Worm (Caenorhabditis elegans): ENCODE data around the gene sre-11.

The sre-11 gene

ce11 chrV:7649963-7650362 is 33.8 kb downstream of the sre-11 start:
- no peak for TF ChIP-seq dao-5 (tag; optimal IDR thresholded peaks at IDR 0.05)
- no peak for TF ChIP-seq him-1 (tag; optimal IDR thresholded peaks at IDR 0.05)
- TF ChIP-seq W03F9.2 (tag; optimal IDR thresholded peaks at IDR 0.05), result no peak

DNA sequence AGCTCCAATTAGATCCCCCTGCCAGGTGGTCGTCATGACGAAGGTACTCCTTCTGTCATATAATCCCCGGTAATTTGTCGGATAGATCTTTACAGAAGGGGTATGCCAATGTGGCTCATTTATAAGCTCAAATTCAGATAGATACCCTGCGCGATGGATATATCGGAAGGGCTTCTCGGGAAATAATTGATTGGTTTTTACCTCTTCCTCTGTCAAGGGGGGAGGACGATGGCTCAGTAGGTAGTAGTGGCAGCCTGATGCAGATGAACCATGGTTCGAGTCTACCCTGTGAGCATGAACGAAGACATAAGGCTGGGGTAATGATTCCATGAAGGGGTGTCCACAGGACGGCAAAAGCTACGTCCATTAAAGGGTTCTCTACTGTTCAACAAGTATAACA is 36.6 kb downstream of the sre-11 start:
- TF ChIP-seq W03F9.2 (tag; optimal IDR thresholded peaks at IDR 0.05), result no peak
- no peak for TF ChIP-seq him-1 (tag; optimal IDR thresholded peaks at IDR 0.05)
- no peak for TF ChIP-seq dao-5 (tag; optimal IDR thresholded peaks at IDR 0.05)

- TF ChIP-seq him-1 (tag; optimal IDR thresholded peaks at IDR 0.05) (no peak), W03F9.2 (tag; optimal IDR thresholded peaks at IDR 0.05) (no peak), dao-5 (tag; optimal IDR thresholded peaks at IDR 0.05) (no peak)
Observed at ce11 chrV:7645454-7645853, 38.3 kb downstream of the sre-11 start, which contains the start of gene str-47. Gene str-47 (plus strand): TSS chrV:7645754.

DNA sequence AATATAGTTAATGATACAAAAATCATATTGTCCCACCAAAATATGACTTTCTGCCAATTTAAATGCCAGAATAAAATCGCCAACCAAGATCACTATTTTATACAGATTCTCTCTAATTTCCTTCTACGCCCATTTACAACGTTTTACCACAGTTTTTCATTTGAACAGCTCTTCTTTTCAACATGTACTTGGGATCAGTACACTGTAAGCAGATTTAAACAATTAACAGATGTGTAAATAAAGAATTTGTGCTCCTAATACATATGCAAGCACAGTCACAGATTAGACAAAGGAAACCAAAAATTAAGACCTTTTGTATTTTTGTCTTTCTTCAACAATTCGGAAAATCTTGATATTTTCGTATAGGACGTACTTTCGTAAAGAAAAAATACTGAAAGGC is 40.3 kb downstream of the sre-11 start, which contains the start of gene F07C4.11:
Gene F07C4.11, minus strand, starts transcription at position 101 of the 400 bp plus-strand sequence.
- TF ChIP-seq W03F9.2 (tag; optimal IDR thresholded peaks at IDR 0.05), result no peak
- TF ChIP-seq dao-5 (tag; optimal IDR thresholded peaks at IDR 0.05), result no peak
- TF ChIP-seq him-1 (tag; optimal IDR thresholded peaks at IDR 0.05), result no peak

DNA sequence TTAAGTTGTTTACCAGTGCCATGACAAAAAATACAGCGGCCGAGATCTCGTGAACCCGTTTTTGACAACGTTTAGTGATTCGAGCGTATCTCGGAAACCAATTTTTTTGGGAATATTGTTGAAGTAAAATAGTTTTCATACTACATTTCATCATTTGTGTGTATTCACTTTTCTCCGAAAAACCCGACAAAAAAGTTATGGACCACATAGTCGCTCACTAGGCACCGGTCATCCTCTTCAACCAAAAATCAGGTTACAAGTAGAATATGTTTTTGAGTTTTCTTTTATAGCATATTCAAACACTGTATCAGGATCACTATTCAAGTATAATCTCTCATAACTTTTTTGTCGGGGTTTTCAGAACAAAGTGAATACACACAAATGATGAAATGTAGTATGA is 42.0 kb downstream of the sre-11 start:
- TF ChIP-seq dao-5 (tag; optimal IDR thresholded peaks at IDR 0.05), result no peak

ce11 chrV:7639787-7640186 is 44.0 kb downstream of the sre-11 start, which contains the start of gene F07C4.10:
Gene F07C4.10 (minus strand): TSS chrV:7639887.
- TF ChIP-seq W03F9.2 (tag; optimal IDR thresholded peaks at IDR 0.05) (no peak), dao-5 (tag; optimal IDR thresholded peaks at IDR 0.05) (no peak), him-1 (tag; optimal IDR thresholded peaks at IDR 0.05) (no peak)

DNA sequence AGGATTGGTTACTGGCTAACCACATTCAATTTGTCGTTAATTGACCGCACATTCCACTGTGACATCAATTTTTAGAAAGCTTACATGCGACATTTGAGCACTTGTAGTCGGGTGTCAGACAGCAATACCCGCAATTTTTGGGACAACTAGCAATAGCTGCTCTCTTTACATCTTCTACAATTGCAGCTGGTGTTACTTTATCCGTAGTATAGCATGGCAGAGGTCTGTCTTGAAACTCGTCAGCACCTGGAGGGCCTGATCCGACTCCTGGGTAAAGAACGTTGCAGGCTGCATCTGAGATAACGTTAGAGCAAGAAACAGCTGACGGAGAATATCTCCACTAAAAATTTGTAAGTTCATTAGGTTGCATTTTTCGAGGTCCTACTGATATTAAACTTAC is 44.4 kb downstream of the sre-11 start:
- TF ChIP-seq him-1 (tag; optimal IDR thresholded peaks at IDR 0.05) (no peak), W03F9.2 (tag; optimal IDR thresholded peaks at IDR 0.05) (no peak), dao-5 (tag; optimal IDR thresholded peaks at IDR 0.05) (no peak)

DNA sequence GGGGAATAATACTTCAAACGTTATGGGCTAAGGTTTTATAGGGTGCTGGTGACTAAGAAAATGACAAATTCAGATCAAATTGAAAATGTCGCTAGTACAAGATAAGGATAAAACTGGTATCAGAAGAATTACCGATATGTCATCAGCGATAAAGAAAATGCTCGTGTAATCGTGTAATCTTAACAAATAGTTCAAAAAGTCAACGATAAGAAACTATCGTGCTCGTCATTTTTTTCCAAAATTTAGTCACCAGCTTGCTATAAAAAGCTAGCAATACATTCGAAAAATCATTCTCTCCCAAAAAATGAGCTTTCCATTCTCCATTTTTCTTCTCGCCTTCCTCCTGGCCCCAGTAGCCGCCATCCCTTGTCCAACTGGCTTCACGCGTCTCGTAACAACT is 46.0 kb downstream of the sre-11 start, which contains the start of gene clec-45:
Gene clec-45, plus strand, starts transcription at position 301 of the 400 bp plus-strand sequence.
- TF ChIP-seq W03F9.2 (tag; optimal IDR thresholded peaks at IDR 0.05), result no peak
- no peak for TF ChIP-seq dao-5 (tag; optimal IDR thresholded peaks at IDR 0.05)
- no peak for TF ChIP-seq him-1 (tag; optimal IDR thresholded peaks at IDR 0.05)

- TF ChIP-seq dao-5 (tag; optimal IDR thresholded peaks at IDR 0.05) (no peak), W03F9.2 (tag; optimal IDR thresholded peaks at IDR 0.05) (no peak), him-1 (tag; optimal IDR thresholded peaks at IDR 0.05) (no peak)
Observed at ce11 chrV:7635469-7635868, 48.3 kb downstream of the sre-11 start, which contains the start of gene srd-29. Gene srd-29 (plus strand): TSS chrV:7635769.

DNA sequence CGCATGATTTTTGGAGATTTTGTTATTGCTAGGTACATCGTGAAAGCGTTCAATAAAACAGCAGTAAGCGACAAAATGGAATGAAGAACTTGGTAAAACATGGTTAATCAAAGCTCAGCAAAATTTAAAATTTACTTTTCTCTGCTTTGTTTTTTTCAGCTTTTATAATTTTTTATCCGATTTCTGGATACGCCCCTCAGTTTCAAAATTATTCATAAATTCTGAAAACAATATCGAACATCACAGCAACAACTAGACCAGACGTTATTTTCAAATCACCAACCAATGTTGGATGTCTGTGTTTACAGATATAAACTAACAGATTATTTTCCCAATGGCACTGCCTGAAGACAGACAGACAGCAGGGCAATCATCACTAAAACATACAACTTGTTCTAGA is 49.1 kb downstream of the sre-11 start, which contains the start of gene srd-31:
Gene srd-31, minus strand, starts transcription at position 101 of the 400 bp plus-strand sequence.
- TF ChIP-seq W03F9.2 (tag; optimal IDR thresholded peaks at IDR 0.05) (no peak), him-1 (tag; optimal IDR thresholded peaks at IDR 0.05) (no peak), dao-5 (tag; optimal IDR thresholded peaks at IDR 0.05) (no peak)

All from whole organism, L4/young adult.